Worm (Caenorhabditis elegans): Measurements from ENCODE around the gene gmps-1.

gmps-1 gene

ce11 chrII:10840067-10840466, 28.5 kb downstream of the gmps-1 start:
- no peak for TF ChIP-seq unc-62 (GFP tag; optimal IDR thresholded peaks at IDR 0.05)

- TF ChIP-seq unc-62 (GFP tag; optimal IDR thresholded peaks at IDR 0.05): no peak
Observed at ce11 chrII:10838550-10838949, 30.0 kb downstream of the gmps-1 start.

DNA sequence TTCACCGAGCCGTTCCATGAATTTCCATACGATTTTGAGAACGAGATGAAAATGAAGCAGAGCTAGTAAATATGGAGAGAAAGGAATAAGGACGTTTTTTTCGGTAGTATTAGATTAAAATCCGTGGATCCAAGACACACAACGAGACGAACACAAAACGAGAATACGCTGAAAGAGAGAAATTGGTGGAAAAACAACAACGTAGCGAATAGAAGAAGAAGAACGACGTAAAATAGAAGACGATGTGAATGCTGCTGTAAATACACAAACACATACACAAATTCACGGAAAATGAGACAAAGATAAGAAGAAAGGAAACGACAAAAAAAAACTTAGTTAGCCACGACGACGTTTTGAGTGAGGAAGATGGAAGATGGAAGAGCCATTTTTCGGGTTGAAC, 33.8 kb downstream of the gmps-1 start:
- TF ChIP-seq unc-62 (GFP tag; optimal IDR thresholded peaks at IDR 0.05): no peak

- TF ChIP-seq unc-62 (GFP tag; optimal IDR thresholded peaks at IDR 0.05): no peak
Observed at ce11 chrII:10829572-10829971, 38.9 kb downstream of the gmps-1 start.

DNA sequence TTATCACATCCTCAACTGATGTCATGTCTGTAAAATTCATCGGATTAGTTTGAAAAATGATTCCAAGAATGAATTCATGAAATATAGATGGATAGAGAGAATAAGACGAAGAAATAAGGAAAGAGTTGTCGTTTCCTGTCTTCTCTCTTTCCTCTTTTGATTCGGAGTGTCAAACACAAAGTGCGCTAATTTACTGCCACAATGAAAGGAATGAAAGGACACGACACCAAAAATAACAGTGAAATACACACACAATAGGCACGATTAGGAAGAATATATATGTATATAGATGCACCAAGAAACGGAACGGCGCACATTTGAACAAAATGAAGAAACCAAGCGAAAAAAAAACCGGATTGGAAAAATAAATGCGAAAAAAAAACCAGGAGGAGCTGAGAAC, 39.4 kb downstream of the gmps-1 start, which contains the start of gene VM106R.1:
TSS of gene VM106R.1 (minus strand) at position 101 of the 400 bp plus-strand sequence.
- no peak for TF ChIP-seq unc-62 (GFP tag; optimal IDR thresholded peaks at IDR 0.05)

ce11 chrII:10824046-10824445, 44.5 kb downstream of the gmps-1 start, which contains the start of the genes R06F6.12 and mix-1:
TSS of gene R06F6.12 (minus strand) at chrII:10824081.
TSS of gene mix-1 (plus strand) at chrII:10824246.
- TF ChIP-seq unc-62 (GFP tag; optimal IDR thresholded peaks at IDR 0.05): no peak

ce11 chrII:10820679-10821078, 47.8 kb downstream of the gmps-1 start, which contains the start of gene ech-4:
TSS of gene ech-4 (plus strand) at chrII:10821031.
- TF ChIP-seq unc-62 (GFP tag; optimal IDR thresholded peaks at IDR 0.05): no peak

DNA sequence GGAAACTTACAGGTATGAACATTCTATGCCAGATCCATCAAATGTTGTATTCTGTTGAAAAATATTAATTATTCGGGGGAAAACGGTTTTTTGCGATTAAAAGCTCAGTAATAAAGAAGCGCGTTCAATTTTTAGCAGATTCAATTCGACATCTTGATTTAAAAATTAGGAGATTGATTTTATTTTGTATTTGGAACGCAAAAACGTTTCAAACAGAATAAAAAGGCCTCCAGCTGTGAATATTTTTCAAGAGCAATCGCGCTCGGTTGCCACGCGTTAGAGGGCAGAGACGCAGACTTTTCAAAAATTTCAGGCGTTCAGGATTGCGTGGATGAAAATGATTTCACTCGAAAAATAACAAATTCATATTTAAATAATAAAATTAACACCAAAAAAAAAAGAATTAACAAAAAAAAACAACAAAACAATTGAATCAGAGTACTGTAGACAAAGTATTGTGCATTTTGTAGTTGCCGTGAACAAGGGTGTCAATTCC, 48.5 kb downstream of the gmps-1 start, which contains the start of gene R06F6.8:
TSS of gene R06F6.8 (minus strand) at position 51 of the 496 bp plus-strand sequence.
- no peak for TF ChIP-seq unc-62 (GFP tag; optimal IDR thresholded peaks at IDR 0.05)

Measured in whole organism, dauer.